Worm (Caenorhabditis elegans) whole organism, L4 larva: ENCODE data around the gene F53F1.4.

ENCODE experiments used
- ZK546.5 ChIP-seq, 2 experiments: sonication (generic microtip); optimal IDR thresholded peaks; 2 replicates each; lab custom pipeline; 2017; ENCODE audit warnings: missing biosample characterization in 2 of 2, missing genetic modification characterization in 2 of 2
- aha-1 ChIP-seq: fragments of 150-350 bp; peaks from one replicate; lab custom pipeline; 2014; ENCODE audit warnings: missing biosample characterization, missing genetic modification characterization
- aly-2 ChIP-seq: sonication (generic microtip); optimal IDR thresholded peaks from 2 replicates; lab custom pipeline; 2018; ENCODE audit warnings: missing biosample characterization, missing genetic modification characterization
- daf-12 ChIP-seq: fragments of 150-350 bp; optimal IDR thresholded peaks from 2 replicates; lab custom pipeline; 2014; ENCODE audit warnings: missing biosample characterization, missing genetic modification reagents, missing genetic modification characterization
- lin-13 ChIP-seq: fragments of 150-350 bp; optimal IDR thresholded peaks from 2 replicates; lab custom pipeline; 2014; ENCODE audit warnings: missing biosample characterization, missing genetic modification reagents, missing genetic modification characterization
- lin-39 ChIP-seq: fragments of 150-350 bp; optimal IDR thresholded peaks from 2 replicates; lab custom pipeline; 2014; ENCODE audit warnings: missing biosample characterization, missing genetic modification reagents, missing genetic modification characterization
- unc-62 ChIP-seq, 3 experiments: fragments of 150-350 bp in 1 of 3; sonication (generic microtip); optimal IDR thresholded peaks in 2 of 3; peaks in 1 of 3; 1 replicate in 1 of 3; 2 replicates in 2 of 3; lab custom pipeline; 2014 to 2017; ENCODE audit warnings: missing biosample characterization in 3 of 3, missing genetic modification characterization in 3 of 3, missing genetic modification reagents in 3 of 3, missing genotype in 1 of 3
- zag-1 ChIP-seq: fragments of 150-350 bp; optimal IDR thresholded peaks from 2 replicates; lab custom pipeline; 2014; ENCODE audit warnings: missing biosample characterization, missing genetic modification characterization

DNA sequence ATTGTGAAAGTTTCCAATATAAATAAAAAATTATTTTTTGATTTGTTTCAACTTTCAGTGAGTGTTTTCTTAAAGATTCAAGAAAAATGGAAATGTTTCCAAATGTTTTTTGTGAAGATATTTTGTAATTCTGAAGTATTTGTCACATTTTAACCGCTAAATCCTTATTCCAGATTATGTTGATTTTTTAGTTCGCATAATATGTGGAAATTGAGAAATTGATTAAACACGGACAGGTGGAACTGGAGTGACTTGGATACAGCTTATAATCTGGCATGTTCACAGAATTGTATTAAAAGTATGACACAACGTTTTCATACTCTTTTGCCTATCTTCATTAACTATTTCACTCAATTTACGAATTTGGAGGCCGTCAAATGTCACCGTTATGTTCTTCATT lies 44.6 kb downstream of the F53F1.4 start, which contains the start of gene lurp-3:
- TF ChIP-seq daf-12 (tag; lab: Kevin White, UChicago), result no peak
- TF ChIP-seq lin-39, result no peak
- no peak for TF ChIP-seq lin-13 (GFP tag; lab: Kevin White, UChicago)
- no peak for TF ChIP-seq unc-62 (GFP tag; optimal IDR thresholded peaks at IDR 0.05 in 1 of 2; lab: Kevin White, UChicago)
- no peak for TF ChIP-seq unc-62 (tag; optimal IDR thresholded peaks at IDR 0.05; lab: Kevin White, UChicago)
- TF ChIP-seq ZK546.5 (tag; optimal IDR thresholded peaks at IDR 0.05; lab: Kevin White, UChicago), result no peak
- no peak for TF ChIP-seq zag-1 (tag; lab: Kevin White, UChicago)
- TF ChIP-seq aha-1, result no peak
- TF ChIP-seq aly-2, result no peak
